Worm (Caenorhabditis elegans) whole organism, young adult: ENCODE data around the gene C02F12.8.
A peak's percentile ranks its signal among the peaks of the same experiment; 100 is the strongest.

Source experiments
- B0035.1 ChIP-seq: sonication (generic microtip); optimal IDR thresholded peaks from 2 replicates; lab custom pipeline; 2016; ENCODE audit warnings: missing genetic modification characterization, mild to moderate bottlenecking, missing compliant biosample characterization, missing genotype, missing genetic modification reagents
- F55B11.4 ChIP-seq: sonication (generic microtip); optimal IDR thresholded peaks from 2 replicates; lab custom pipeline; 2016; ENCODE audit warnings: missing compliant biosample characterization, missing genetic modification characterization, borderline replicate concordance; ENCODE audit not compliant: insufficient read depth
- F57C9.4 ChIP-seq: sonication (generic microtip); optimal IDR thresholded peaks from 2 replicates; lab custom pipeline; 2017; ENCODE audit warnings: mild to moderate bottlenecking, missing genetic modification characterization, missing compliant biosample characterization
- K11D2.4 ChIP-seq: fragments of 200-800 bp; sonication (Bioruptor generic); IDR thresholded peaks from 2 replicates; pipeline ENCODE4 v1.3.6; 2022; ENCODE audit warnings: missing genetic modification reagents, missing genetic modification characterization, missing compliant biosample characterization
- ama-1 ChIP-seq, 3 experiments: fragments of 150-350 bp in 1 of 3; sonication (generic microtip) in 2 of 3; optimal IDR thresholded peaks; 2 replicates each; lab custom pipeline; 2014 to 2018; ENCODE audit warnings: missing biosample characterization in 2 of 3, missing genetic modification characterization in 2 of 3, missing genetic modification reagents in 2 of 3
- aptf-2 ChIP-seq: fragments of 200-800 bp; sonication (Bioruptor generic); conservative IDR thresholded peaks from 2 replicates; pipeline ENCODE4 v1.3.6; 2022; ENCODE audit warnings: missing genetic modification reagents, missing genetic modification characterization, missing compliant biosample characterization
- athp-1 ChIP-seq: sonication (generic microtip); optimal IDR thresholded peaks from 2 replicates; lab custom pipeline; 2017; ENCODE audit warnings: mild to moderate bottlenecking, missing genetic modification characterization, missing compliant biosample characterization
- attf-5 ChIP-seq: fragments of 200-800 bp; sonication (Bioruptor generic); optimal IDR thresholded peaks from 2 replicates; lab custom pipeline; 2018; ENCODE audit warnings: mild to moderate bottlenecking, missing genetic modification characterization, missing compliant biosample characterization
- ccch-3 ChIP-seq: fragments of 200-800 bp; sonication (Bioruptor generic); optimal IDR thresholded peaks from 2 replicates; lab custom pipeline; 2018; ENCODE audit warnings: mild to moderate bottlenecking, missing genetic modification characterization, missing compliant biosample characterization
- cebp-1 ChIP-seq, 2 experiments: fragments of 200-800 bp in 1 of 2; sonication (Bioruptor generic) in 1 of 2; sonication (generic microtip) in 1 of 2; IDR thresholded peaks in 1 of 2; optimal IDR thresholded peaks in 1 of 2; 2 replicates each; pipeline versions ENCODE4 v1.3.6 to Lab custom; 2017 to 2022; ENCODE audit warnings: missing compliant biosample characterization in 2 of 2, missing genetic modification characterization in 2 of 2, mild to moderate bottlenecking in 1 of 2, missing genetic modification reagents in 1 of 2, moderate library complexity in 1 of 2
- ceh-27 ChIP-seq: fragments of 200-800 bp; sonication (Bioruptor generic); optimal IDR thresholded peaks from 2 replicates; lab custom pipeline; 2018; ENCODE audit warnings: mild to moderate bottlenecking, missing genetic modification characterization, moderate library complexity, missing compliant biosample characterization
- ceh-40 ChIP-seq: fragments of 200-800 bp; sonication (Bioruptor generic); IDR thresholded peaks from 2 replicates; pipeline ENCODE4 v1.3.6; 2022; ENCODE audit warnings: missing genetic modification characterization, missing compliant biosample characterization
- ceh-79 ChIP-seq: sonication (generic microtip); optimal IDR thresholded peaks from 2 replicates; lab custom pipeline; 2017; ENCODE audit warnings: mild to moderate bottlenecking, missing genetic modification characterization, missing compliant biosample characterization
- chd-7 ChIP-seq: sonication (generic microtip); optimal IDR thresholded peaks from 2 replicates; lab custom pipeline; 2016; ENCODE audit warnings: mild to moderate bottlenecking, missing genetic modification characterization, moderate library complexity, missing compliant biosample characterization
- die-1 ChIP-seq: sonication (generic microtip); optimal IDR thresholded peaks from 2 replicates; lab custom pipeline; 2016; ENCODE audit warnings: missing genotype, mild to moderate bottlenecking, missing genetic modification characterization, missing compliant biosample characterization
- egl-44 ChIP-seq: fragments of 200-800 bp; sonication (Bioruptor generic); IDR thresholded peaks from 2 replicates; pipeline ENCODE4 v1.3.6; 2022; ENCODE audit warnings: missing genetic modification reagents, missing genetic modification characterization, missing compliant biosample characterization
- egrh-3 ChIP-seq: fragments of 200-800 bp; sonication (Bioruptor generic); IDR thresholded peaks from 2 replicates; pipeline ENCODE4 v1.3.6; 2022; ENCODE audit warnings: missing genetic modification reagents, missing genetic modification characterization, missing compliant biosample characterization
- ekl-4 ChIP-seq: fragments of 200-800 bp; sonication (Bioruptor generic); IDR thresholded peaks from 2 replicates; pipeline ENCODE4 v1.3.6; 2022; ENCODE audit warnings: missing genetic modification reagents, missing genetic modification characterization, missing compliant biosample characterization
- hmg-1.2 ChIP-seq: fragments of 200-800 bp; sonication (Bioruptor generic); IDR thresholded peaks from 2 replicates; pipeline ENCODE4 v1.3.6; 2022; ENCODE audit warnings: missing genetic modification reagents, missing genetic modification characterization, missing compliant biosample characterization
- hmg-20 ChIP-seq: fragments of 200-800 bp; sonication (Bioruptor generic); IDR thresholded peaks from 2 replicates; pipeline ENCODE4 v1.3.6; 2022; ENCODE audit warnings: missing genetic modification reagents, missing genetic modification characterization, missing compliant biosample characterization
- hsf-1 ChIP-seq: fragments of 200-800 bp; sonication (Bioruptor generic); IDR thresholded peaks from 2 replicates; pipeline ENCODE4 v1.3.6; 2022; ENCODE audit warnings: missing genetic modification reagents, missing genetic modification characterization, missing compliant biosample characterization
- let-607 ChIP-seq, 2 experiments: fragments of 200-800 bp in 1 of 2; sonication (Bioruptor generic) in 1 of 2; sonication (generic microtip) in 1 of 2; optimal IDR thresholded peaks; 2 replicates each; lab custom pipeline; 2016 to 2018; ENCODE audit warnings: mild to moderate bottlenecking in 2 of 2, missing compliant biosample characterization in 2 of 2, missing genetic modification characterization in 2 of 2, moderate library complexity in 2 of 2, missing genotype in 1 of 2
- lin-26 ChIP-seq: fragments of 200-800 bp; sonication (Bioruptor generic); IDR thresholded peaks from 2 replicates; pipeline ENCODE4 v1.3.6; 2022; ENCODE audit warnings: missing genetic modification reagents, missing genetic modification characterization, missing compliant biosample characterization
- lir-1 ChIP-seq: fragments of 200-800 bp; sonication (Bioruptor generic); conservative IDR thresholded peaks from 2 replicates; pipeline ENCODE4 v1.3.6; 2022; ENCODE audit warnings: missing genetic modification reagents, missing genetic modification characterization, missing compliant biosample characterization
- madf-10 ChIP-seq: sonication (generic microtip); optimal IDR thresholded peaks from 2 replicates; lab custom pipeline; 2016; ENCODE audit warnings: mild to moderate bottlenecking, missing genetic modification characterization, missing compliant biosample characterization
- madf-3 ChIP-seq: fragments of 200-800 bp; sonication (Bioruptor generic); IDR thresholded peaks from 2 replicates; pipeline ENCODE4 v1.3.6; 2022; ENCODE audit warnings: missing genetic modification reagents, missing genetic modification characterization, missing compliant biosample characterization
- mcd-1 ChIP-seq: fragments of 200-800 bp; sonication (Bioruptor generic); IDR thresholded peaks from 2 replicates; pipeline ENCODE4 v1.3.6; 2022; ENCODE audit warnings: missing genetic modification reagents, missing genetic modification characterization, missing compliant biosample characterization
- nfya-2 ChIP-seq: fragments of 200-800 bp; sonication (Bioruptor generic); IDR thresholded peaks from 2 replicates; pipeline ENCODE4 v1.3.6; 2022; ENCODE audit warnings: missing genetic modification reagents, missing genetic modification characterization, missing compliant biosample characterization
- nfyb-1 ChIP-seq: fragments of 200-800 bp; sonication (Bioruptor generic); IDR thresholded peaks from 2 replicates; pipeline ENCODE4 v1.3.6; 2022; ENCODE audit warnings: missing genetic modification reagents, missing genetic modification characterization, missing compliant biosample characterization
- nhr-80 ChIP-seq: sonication (generic microtip); optimal IDR thresholded peaks from 2 replicates; lab custom pipeline; 2016; ENCODE audit warnings: missing genetic modification characterization, missing compliant biosample characterization
- pbrm-1 ChIP-seq: fragments of 200-800 bp; sonication (Bioruptor generic); IDR thresholded peaks from 2 replicates; pipeline ENCODE4 v1.3.6; 2022; ENCODE audit warnings: missing genetic modification reagents, missing genetic modification characterization, missing compliant biosample characterization
- rcor-1 ChIP-seq: fragments of 200-800 bp; sonication (Bioruptor generic); IDR thresholded peaks from 2 replicates; pipeline ENCODE4 v1.3.6; 2022; ENCODE audit warnings: missing genetic modification reagents, missing genetic modification characterization, missing compliant biosample characterization
- rec-8 ChIP-seq, 2 experiments: sonication (generic microtip); optimal IDR thresholded peaks; 2 replicates each; lab custom pipeline; 2016; ENCODE audit warnings: mild to moderate bottlenecking in 2 of 2, missing genetic modification characterization in 2 of 2, missing genetic modification reagents in 2 of 2, missing genotype in 2 of 2, missing biosample characterization in 1 of 2, missing compliant biosample characterization in 1 of 2, moderate library complexity in 1 of 2
- sea-2 ChIP-seq: fragments of 200-800 bp; sonication (Bioruptor generic); IDR thresholded peaks from 2 replicates; pipeline ENCODE4 v1.3.6; 2022; ENCODE audit warnings: missing genetic modification characterization, missing compliant biosample characterization
- snpc-1.1 ChIP-seq: sonication (generic microtip); optimal IDR thresholded peaks from 2 replicates; lab custom pipeline; 2017; ENCODE audit warnings: missing genetic modification characterization, mild to moderate bottlenecking, missing compliant biosample characterization, antibody characterized with exemption, moderate library complexity, missing genotype, missing genetic modification reagents; ENCODE audit not compliant: insufficient read depth
- snpc-1.3 ChIP-seq: sonication (generic microtip); optimal IDR thresholded peaks from 2 replicates; lab custom pipeline; 2017; ENCODE audit warnings: missing genetic modification characterization, mild to moderate bottlenecking, missing compliant biosample characterization, antibody characterized with exemption, moderate library complexity, missing genotype, missing genetic modification reagents; ENCODE audit not compliant: insufficient read depth
- somi-1 ChIP-seq: fragments of 200-800 bp; sonication (Bioruptor generic); optimal IDR thresholded peaks from 2 replicates; lab custom pipeline; 2018; ENCODE audit warnings: mild to moderate bottlenecking, missing genetic modification characterization, missing compliant biosample characterization
- sptf-2 ChIP-seq: fragments of 200-800 bp; sonication (Bioruptor generic); optimal IDR thresholded peaks from 2 replicates; lab custom pipeline; 2018; ENCODE audit warnings: mild to moderate bottlenecking, missing genetic modification characterization, missing compliant biosample characterization
- tbp1 ChIP-seq: fragments of 200-800 bp; sonication (Bioruptor generic); optimal IDR thresholded peaks from 2 replicates; lab custom pipeline; 2018; ENCODE audit warnings: mild to moderate bottlenecking, missing genetic modification characterization, missing compliant biosample characterization
- tbx-9 ChIP-seq: sonication (generic microtip); optimal IDR thresholded peaks from 2 replicates; lab custom pipeline; 2016; ENCODE audit warnings: borderline replicate concordance, missing genetic modification characterization, inconsistent platforms, missing compliant biosample characterization
- zfh-2 ChIP-seq: fragments of 200-800 bp; sonication (Bioruptor generic); conservative IDR thresholded peaks from 2 replicates; pipeline ENCODE4 v1.3.6; 2022; ENCODE audit warnings: missing genetic modification reagents, missing genetic modification characterization, missing compliant biosample characterization
- ztf-22 ChIP-seq: fragments of 200-800 bp; sonication (Bioruptor generic); optimal IDR thresholded peaks from 2 replicates; lab custom pipeline; 2018; ENCODE audit warnings: mild to moderate bottlenecking, missing genetic modification characterization, moderate library complexity, missing compliant biosample characterization
- ztf-26 ChIP-seq: sonication (generic microtip); optimal IDR thresholded peaks from 2 replicates; lab custom pipeline; 2017; ENCODE audit warnings: missing genetic modification characterization, missing compliant biosample characterization
- ztf-3 ChIP-seq: fragments of 200-800 bp; sonication (Bioruptor generic); optimal IDR thresholded peaks from 2 replicates; lab custom pipeline; 2018; ENCODE audit warnings: mild to moderate bottlenecking, missing genetic modification characterization, missing compliant biosample characterization

C02F12.8 gene

DNA sequence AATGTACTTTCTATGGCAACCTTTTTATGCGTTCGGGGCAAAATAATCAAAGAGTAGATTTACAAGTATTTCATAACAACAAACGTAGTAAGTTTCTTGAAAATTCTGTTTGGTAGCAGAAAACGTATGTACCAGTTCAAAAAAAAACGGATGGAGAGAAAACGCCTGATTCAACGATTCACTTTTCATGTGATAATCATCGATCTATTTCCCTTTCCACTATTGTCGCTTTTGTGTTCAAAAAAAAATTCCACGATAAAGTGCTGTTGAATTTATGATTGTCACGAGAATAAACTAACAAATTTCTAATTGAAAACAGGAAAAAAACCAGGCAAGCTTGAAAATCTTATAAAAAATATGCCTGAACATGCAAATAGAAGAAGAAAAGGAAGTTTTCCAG lies 2.8 kb upstream of the C02F12.8 start:
- TF ChIP-seq let-607 (tag; optimal IDR thresholded peaks at IDR 0.05; lab: Kevin White, UChicago) (no peak), die-1 (no peak), cebp-1 (GFP tag; IDR thresholded peaks at IDR 0.05; lab: Robert Waterston, UW) (no peak), cebp-1 (tag; optimal IDR thresholded peaks at IDR 0.05; lab: Kevin White, UChicago) (peak; percentile 49), lin-26 (GFP tag; lab: Robert Waterston, UW) (0 out of 2 replicates have a peak, but pooled peaks have one; percentile 19)
- TF ChIP-seq, all 124 proteins: peak for 2

DNA sequence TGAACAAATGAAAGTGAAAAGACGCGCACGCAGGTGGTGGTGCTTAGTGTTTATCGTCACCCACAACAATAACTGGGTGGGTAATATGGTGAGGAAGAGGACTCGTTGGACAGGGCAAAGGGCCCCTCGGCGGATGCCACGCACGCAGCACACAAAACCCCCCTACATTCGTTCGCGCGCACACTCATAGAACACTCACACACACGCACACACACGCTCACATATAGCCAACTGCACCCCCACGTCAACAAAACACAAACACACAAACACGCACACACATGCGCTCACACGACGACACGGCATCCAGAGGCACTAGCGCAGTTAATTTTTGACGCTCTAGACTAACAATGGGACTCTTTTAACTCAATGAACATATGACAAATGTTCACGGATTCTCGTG lies 1.1 kb upstream of the C02F12.8 start:
- TF ChIP-seq hsf-1 (GFP tag; lab: Robert Waterston, UW) (no peak), ceh-40 (no peak), ztf-22 (GFP tag; lab: Kevin White, UChicago) (no peak), madf-10 (tag; lab: Kevin White, UChicago) (no peak), somi-1 (GFP tag; lab: Kevin White, UChicago) (peak; percentile 5), F57C9.4 (tag; lab: Kevin White, UChicago) (no peak), cebp-1 (GFP tag; IDR thresholded peaks at IDR 0.05; lab: Robert Waterston, UW) (0 out of 2 replicates have a peak, but pooled peaks have one; percentile 15), cebp-1 (tag; optimal IDR thresholded peaks at IDR 0.05; lab: Kevin White, UChicago) (peak; percentile 64), chd-7 (tag; lab: Kevin White, UChicago) (peak; percentile 77), aptf-2 (GFP tag; lab: Robert Waterston, UW) (0 out of 2 replicates have a peak, but pooled peaks have one; percentile 52), rec-8 (tag; optimal IDR thresholded peaks at IDR 0.05; lab: Kevin White, UChicago) (no peak), hmg-20 (no peak), tbp1 (peak; percentile 40), ztf-3 (GFP tag; lab: Kevin White, UChicago) (no peak), egl-44 (GFP tag; lab: Robert Waterston, UW) (0 out of 2 replicates have a peak, but pooled peaks have one; percentile 24), sea-2 (no peak), attf-5 (GFP tag; lab: Kevin White, UChicago) (peak; percentile 49), ccch-3 (GFP tag; lab: Kevin White, UChicago) (no peak), ama-1 (optimal IDR thresholded peaks at IDR 0.05; lab: Kevin White, UChicago) (no peak), ama-1 (GFP tag; optimal IDR thresholded peaks at IDR 0.05; lab: Kevin White, UChicago) (no peak), ceh-27 (GFP tag; lab: Kevin White, UChicago) (peak; percentile 60), athp-1 (tag; lab: Kevin White, UChicago) (peak; percentile 15), nfya-2 (GFP tag; lab: Robert Waterston, UW) (no peak), zfh-2 (GFP tag; lab: Robert Waterston, UW) (peak; percentile 67; the same call in 1 of the 2 replicates), F55B11.4 (tag; lab: Kevin White, UChicago) (no peak), hmg-1.2 (peak; percentile 59; the same call in 1 of the 2 replicates), tbx-9 (no peak), rcor-1 (GFP tag; lab: Robert Waterston, UW) (no peak), madf-3 (GFP tag; lab: Robert Waterston, UW) (0 out of 2 replicates have a peak, but pooled peaks have one; percentile 10), lir-1 (GFP tag; lab: Robert Waterston, UW) (peak; percentile 92), sptf-2 (GFP tag; lab: Kevin White, UChicago) (no peak), pbrm-1 (GFP tag; lab: Robert Waterston, UW) (peak; percentile 45; the same call in 1 of the 2 replicates), B0035.1 (tag; lab: Kevin White, UChicago) (no peak), ceh-79 (tag; lab: Kevin White, UChicago) (no peak), nfyb-1 (GFP tag; lab: Robert Waterston, UW) (peak; percentile 52), egrh-3 (GFP tag; lab: Robert Waterston, UW) (peak; percentile 24; the same call in 1 of the 2 replicates), nhr-80 (tag; lab: Kevin White, UChicago) (no peak), ztf-26 (peak; percentile 8), ekl-4 (0 out of 2 replicates have a peak, but pooled peaks have one; percentile 30), snpc-1.1 (tag; lab: Kevin White, UChicago) (no peak), snpc-1.3 (tag; lab: Kevin White, UChicago) (no peak), mcd-1 (GFP tag; lab: Robert Waterston, UW) (peak; percentile 30; the same call in 1 of the 2 replicates), K11D2.4 (GFP tag; lab: Robert Waterston, UW) (peak; percentile 63; the same call in 1 of the 2 replicates)
